Fruit fly (Drosophila melanogaster) ovary, adult (tissue): ENCODE data around the gene Atg4a.

Experiments used
- CG17801 ChIP-seq: fragments of 200-800 bp; optimal IDR thresholded peaks from 2 replicates; lab custom pipeline; 2019; ENCODE audit warnings: missing biosample characterization, mild to moderate bottlenecking, missing genetic modification characterization, moderate library complexity; ENCODE audit not compliant: partially characterized antibody

The Atg4a gene

dm6 chr2L:1080802-1081464 lies at the start of gene Atg4a:
Gene Atg4a, plus strand, starts transcription at chr2L:1080911.
- peak; percentile 73 for TF ChIP-seq CG17801 (GFP tag; lab: Kevin White, UChicago)

dm6 chr2L:1036811-1037296 lies 43.9 kb upstream of the Atg4a start, which contains the start of gene gNacalpha:
Gene gNacalpha, plus strand, starts transcription at chr2L:1037246.
- no peak for TF ChIP-seq CG17801 (GFP tag; lab: Kevin White, UChicago)

- no peak for TF ChIP-seq CG17801 (GFP tag; lab: Kevin White, UChicago)
Measured at dm6 chr2L:1043195-1043990, 37.3 kb upstream of the Atg4a start.

- no peak for TF ChIP-seq CG17801 (GFP tag; lab: Kevin White, UChicago)
Measured at dm6 chr2L:1047245-1047644, 33.5 kb upstream of the Atg4a start.

- no peak for TF ChIP-seq CG17801 (GFP tag; lab: Kevin White, UChicago)
Measured at dm6 chr2L:1047965-1048364, 32.7 kb upstream of the Atg4a start, which contains the start of gene IA-2. Gene IA-2, minus strand, starts transcription at chr2L:1048053.

dm6 chr2L:1048427-1048826 lies 32.3 kb upstream of the Atg4a start:
- TF ChIP-seq CG17801 (GFP tag; lab: Kevin White, UChicago), result no peak

- no peak for TF ChIP-seq CG17801 (GFP tag; lab: Kevin White, UChicago)
Measured at dm6 chr2L:1048846-1049245, 31.9 kb upstream of the Atg4a start.

- TF ChIP-seq CG17801 (GFP tag; lab: Kevin White, UChicago), result no peak
Measured at dm6 chr2L:1049361-1049760, 31.4 kb upstream of the Atg4a start.

- TF ChIP-seq CG17801 (GFP tag; lab: Kevin White, UChicago), result no peak
Measured at dm6 chr2L:1056631-1057030, 24.1 kb upstream of the Atg4a start.

- no peak for TF ChIP-seq CG17801 (GFP tag; lab: Kevin White, UChicago)
Measured at dm6 chr2L:1057513-1057912, 23.2 kb upstream of the Atg4a start.

dm6 chr2L:1062473-1063363 lies 18.0 kb upstream of the Atg4a start:
- no peak for TF ChIP-seq CG17801 (GFP tag; lab: Kevin White, UChicago)

dm6 chr2L:1063695-1064094 lies 17.0 kb upstream of the Atg4a start:
- TF ChIP-seq CG17801 (GFP tag; lab: Kevin White, UChicago), result no peak

- TF ChIP-seq CG17801 (GFP tag; lab: Kevin White, UChicago), result no peak
Measured at dm6 chr2L:1064544-1064943, 16.2 kb upstream of the Atg4a start.

- no peak for TF ChIP-seq CG17801 (GFP tag; lab: Kevin White, UChicago)
Measured at dm6 chr2L:1065038-1065437, 15.7 kb upstream of the Atg4a start.

- no peak for TF ChIP-seq CG17801 (GFP tag; lab: Kevin White, UChicago)
Measured at dm6 chr2L:1066330-1066729, 14.4 kb upstream of the Atg4a start.
